Fruit fly (Drosophila melanogaster) whole organism, embryonic: ENCODE results near the gene hop.
A peak's percentile ranks its signal among the peaks of the same experiment; 100 is the strongest.

Experiments used
- Atf-2 ChIP-seq: fragments of 200-800 bp; sonication (Bioruptor generic); optimal IDR thresholded peaks from 2 replicates; lab custom pipeline; 2016; ENCODE audit warnings: missing biosample characterization, missing genetic modification characterization
- CG10321 ChIP-seq: fragments of 200-800 bp; sonication (Bioruptor generic); IDR thresholded peaks from 2 replicates; pipeline ENCODE4 v1.3.6; 2022; ENCODE audit warnings: missing biosample characterization, missing genetic modification characterization
- CG12155 ChIP-seq: fragments of 200-800 bp; sonication (Bioruptor generic); optimal IDR thresholded peaks from 3 replicates; lab custom pipeline; 2016; ENCODE audit warnings: missing biosample characterization, missing genetic modification characterization
- CG17612 ChIP-seq: fragments of 200-800 bp; sonication (Bioruptor generic); IDR thresholded peaks from 2 replicates; pipeline ENCODE4 v1.3.6; 2022; ENCODE audit warnings: missing biosample characterization, missing genetic modification characterization
- CG17912 ChIP-seq: fragments of 200-800 bp; sonication (Bioruptor generic); optimal IDR thresholded peaks from 2 replicates; lab custom pipeline; 2018; ENCODE audit warnings: missing biosample characterization, mild to moderate bottlenecking, missing genetic modification characterization
- CG18599 ChIP-seq: fragments of 200-800 bp; sonication (Bioruptor generic); optimal IDR thresholded peaks from 3 replicates; lab custom pipeline; 2017; ENCODE audit warnings: missing biosample characterization, missing genetic modification characterization, mild to moderate bottlenecking, moderate library complexity, missing genetic modification reagents
- CG2120 ChIP-seq: fragments of 200-800 bp; sonication (Bioruptor generic); optimal IDR thresholded peaks from 3 replicates; lab custom pipeline; 2016; ENCODE audit warnings: missing biosample characterization, missing genetic modification characterization
- CG2678 ChIP-seq: fragments of 200-800 bp; sonication (Bioruptor generic); optimal IDR thresholded peaks from 3 replicates; lab custom pipeline; 2019; ENCODE audit warnings: missing biosample characterization, mild to moderate bottlenecking, missing genetic modification characterization, moderate library complexity
- CG30403 ChIP-seq: fragments of 200-800 bp; sonication (Bioruptor generic); optimal IDR thresholded peaks from 3 replicates; lab custom pipeline; 2016; ENCODE audit warnings: missing biosample characterization, missing genetic modification characterization
- CG3407 ChIP-seq: fragments of 200-800 bp; sonication (Bioruptor generic); optimal IDR thresholded peaks from 2 replicates; lab custom pipeline; 2018; ENCODE audit warnings: missing biosample characterization, mild to moderate bottlenecking, missing genetic modification characterization
- CG6813 ChIP-seq: fragments of 200-800 bp; sonication (Bioruptor generic); optimal IDR thresholded peaks from 2 replicates; lab custom pipeline; 2017; ENCODE audit warnings: missing biosample characterization, missing genetic modification characterization, mild to moderate bottlenecking, moderate library complexity, missing genetic modification reagents
- CG7745 ChIP-seq: fragments of 200-800 bp; sonication (Bioruptor generic); optimal IDR thresholded peaks from 2 replicates; lab custom pipeline; 2018; ENCODE audit warnings: missing biosample characterization, mild to moderate bottlenecking, missing genetic modification characterization, moderate library complexity
- CG9876 ChIP-seq: fragments of 200-800 bp; sonication (Bioruptor generic); optimal IDR thresholded peaks from 2 replicates; lab custom pipeline; 2016; ENCODE audit warnings: missing biosample characterization, missing genetic modification characterization
- Drgx ChIP-seq: fragments of 200-800 bp; sonication (Bioruptor generic); IDR thresholded peaks from 2 replicates; pipeline ENCODE4 v1.3.6; 2022; ENCODE audit warnings: missing biosample characterization, missing genetic modification characterization
- Fer1 ChIP-seq: fragments of 200-800 bp; sonication (Bioruptor generic); optimal IDR thresholded peaks from 2 replicates; lab custom pipeline; 2017; ENCODE audit warnings: missing biosample characterization, mild to moderate bottlenecking, missing genetic modification characterization
- H15 ChIP-seq: fragments of 200-800 bp; sonication (Bioruptor generic); IDR thresholded peaks from 3 replicates; pipeline ENCODE4 v1.3.6; 2022; ENCODE audit warnings: missing biosample characterization, missing genetic modification characterization
- HmgD ChIP-seq: fragments of 200-800 bp; sonication (Bioruptor generic); optimal IDR thresholded peaks from 3 replicates; lab custom pipeline; 2016; ENCODE audit warnings: missing biosample characterization, missing genetic modification characterization
- Med ChIP-seq: fragments of 200-800 bp; sonication (Bioruptor generic); peaks from one replicate; lab custom pipeline; 2016; ENCODE audit warnings: missing biosample characterization, missing genetic modification characterization, mild to moderate bottlenecking, inconsistent platforms, moderate library complexity
- PHDP ChIP-seq: fragments of 200-800 bp; sonication (Bioruptor generic); optimal IDR thresholded peaks from 3 replicates; lab custom pipeline; 2018; ENCODE audit warnings: missing biosample characterization, mild to moderate bottlenecking, missing genetic modification characterization, moderate library complexity
- Scr ChIP-seq: fragments of 200-800 bp; sonication (Bioruptor generic); IDR thresholded peaks from 2 replicates; pipeline ENCODE4 v1.3.6; 2022; ENCODE audit warnings: missing biosample characterization, missing genetic modification characterization; ENCODE audit not compliant: partially characterized antibody
- Six4 ChIP-seq: fragments of 200-800 bp; sonication (Bioruptor generic); optimal IDR thresholded peaks from 2 replicates; lab custom pipeline; 2016; ENCODE audit warnings: missing biosample characterization, missing genetic modification characterization
- Stat92E ChIP-seq, 3 experiments: fragments of >200 bp in 2 of 3; fragments of 200-800 bp in 1 of 3; sonication (Bioruptor generic) in 1 of 3; optimal IDR thresholded peaks; 2 replicates each; lab custom pipeline; 2017 to 2019; ENCODE audit warnings: missing biosample characterization in 3 of 3, missing genetic modification characterization in 3 of 3, mild to moderate bottlenecking in 1 of 3, moderate library complexity in 1 of 3
- Vsx1 ChIP-seq: fragments of 200-800 bp; sonication (Bioruptor generic); optimal IDR thresholded peaks from 2 replicates; lab custom pipeline; 2017; ENCODE audit warnings: missing biosample characterization, mild to moderate bottlenecking, missing genetic modification characterization, missing genetic modification reagents
- amos ChIP-seq: fragments of 200-800 bp; sonication (Bioruptor generic); IDR thresholded peaks from 2 replicates; pipeline ENCODE4 v1.3.6; 2022; ENCODE audit warnings: missing biosample characterization, missing genetic modification characterization; ENCODE audit not compliant: partially characterized antibody
- bbx ChIP-seq: fragments of 200-800 bp; sonication (Bioruptor generic); IDR thresholded peaks from 2 replicates; pipeline ENCODE4 v1.3.6; 2022; ENCODE audit warnings: missing biosample characterization, missing genetic modification characterization; ENCODE audit not compliant: partially characterized antibody
- br ChIP-seq: fragments of >200 bp; optimal IDR thresholded peaks from 2 replicates; lab custom pipeline; 2017
- btn ChIP-seq: fragments of 200-800 bp; sonication (Bioruptor generic); optimal IDR thresholded peaks from 2 replicates; lab custom pipeline; 2016; ENCODE audit warnings: missing biosample characterization, missing genetic modification characterization
- cas ChIP-seq: fragments of 200-800 bp; sonication (Bioruptor generic); IDR thresholded peaks from 2 replicates; pipeline ENCODE4 v1.3.6; 2022; ENCODE audit warnings: missing biosample characterization, missing genetic modification characterization
- crp ChIP-seq, 2 experiments: fragments of 200-800 bp; sonication (Bioruptor generic); optimal IDR thresholded peaks; 2 replicates in 1 of 2; 3 replicates in 1 of 2; lab custom pipeline; 2017; ENCODE audit warnings: missing biosample characterization in 2 of 2, missing genetic modification characterization in 2 of 2, mild to moderate bottlenecking in 1 of 2, moderate library complexity in 1 of 2
- cwo ChIP-seq: fragments of 200-800 bp; sonication (Bioruptor generic); optimal IDR thresholded peaks from 3 replicates; lab custom pipeline; 2017; ENCODE audit warnings: missing biosample characterization, missing genetic modification characterization, mild to moderate bottlenecking, moderate library complexity, missing genetic modification reagents
- disco-r ChIP-seq: fragments of 200-800 bp; sonication (Bioruptor generic); optimal IDR thresholded peaks from 2 replicates; lab custom pipeline; 2016; ENCODE audit warnings: missing biosample characterization, missing genetic modification characterization
- dm ChIP-seq: fragments of 200-800 bp; sonication (Bioruptor generic); optimal IDR thresholded peaks from 3 replicates; lab custom pipeline; 2016; ENCODE audit warnings: missing biosample characterization, missing genetic modification characterization
- her ChIP-seq: fragments of 200-800 bp; sonication (Bioruptor generic); optimal IDR thresholded peaks from 2 replicates; lab custom pipeline; 2016; ENCODE audit warnings: missing biosample characterization, missing genetic modification characterization
- kay ChIP-seq: fragments of 200-800 bp; sonication (Bioruptor generic); optimal IDR thresholded peaks from 2 replicates; lab custom pipeline; 2016; ENCODE audit warnings: missing biosample characterization, missing genetic modification characterization
- lab ChIP-seq: fragments of 200-800 bp; sonication (Bioruptor generic); optimal IDR thresholded peaks from 3 replicates; lab custom pipeline; 2017; ENCODE audit warnings: missing biosample characterization, missing genetic modification characterization, mild to moderate bottlenecking, moderate library complexity, missing genetic modification reagents
- oc ChIP-seq: fragments of 200-800 bp; sonication (Bioruptor generic); optimal IDR thresholded peaks from 2 replicates; lab custom pipeline; 2018; ENCODE audit warnings: missing biosample characterization, mild to moderate bottlenecking, missing genetic modification characterization, moderate library complexity
- otp ChIP-seq: fragments of 200-800 bp; sonication (Bioruptor generic); IDR thresholded peaks from 3 replicates; pipeline ENCODE4, ENCODE4 v1.3.6; 2022; ENCODE audit warnings: missing biosample characterization, missing genetic modification characterization
- pb ChIP-seq: fragments of 200-800 bp; sonication (Bioruptor generic); optimal IDR thresholded peaks from 3 replicates; lab custom pipeline; 2016; ENCODE audit warnings: missing biosample characterization, missing genetic modification characterization
- pros ChIP-seq: fragments of 200-800 bp; sonication (Bioruptor generic); optimal IDR thresholded peaks from 3 replicates; lab custom pipeline; 2019; ENCODE audit warnings: missing biosample characterization, mild to moderate bottlenecking, missing genetic modification characterization, moderate library complexity
- repo ChIP-seq: fragments of 200-800 bp; sonication (Bioruptor generic); optimal IDR thresholded peaks from 2 replicates; lab custom pipeline; 2016; ENCODE audit warnings: missing biosample characterization, missing genetic modification characterization
- salm ChIP-seq: fragments of 200-800 bp; sonication (Bioruptor generic); optimal IDR thresholded peaks from 2 replicates; lab custom pipeline; 2018; ENCODE audit warnings: missing biosample characterization, mild to moderate bottlenecking, missing genetic modification characterization
- sens ChIP-seq: fragments of 200-800 bp; sonication (Bioruptor generic); peaks from one replicate; lab custom pipeline; 2016; ENCODE audit warnings: missing biosample characterization, missing genetic modification characterization
- vfl ChIP-seq: fragments of 200-800 bp; sonication (Bioruptor generic); optimal IDR thresholded peaks from 2 replicates; lab custom pipeline; 2016; ENCODE audit warnings: missing biosample characterization, missing genetic modification characterization
- zfh2 ChIP-seq: fragments of 200-800 bp; sonication (Bioruptor generic); optimal IDR thresholded peaks from 2 replicates; lab custom pipeline; 2016; ENCODE audit warnings: missing biosample characterization, missing genetic modification characterization

Gene hop

dm6 chrX:11379139-11379538, 11.2 kb upstream of the hop start (continued):
- TF ChIP-seq pros (GFP tag; lab: Kevin White, UChicago) (no peak), cas (GFP tag; lab: Robert Waterston, UW) (no peak), Fer1 (GFP tag; lab: Kevin White, UChicago) (peak; percentile 65), amos (GFP tag; lab: Robert Waterston, UW) (no peak), CG30403 (no peak), pb (no peak), zfh2 (GFP tag; lab: Kevin White, UChicago) (no peak), repo (GFP tag; lab: Kevin White, UChicago) (no peak), disco-r (no peak), Scr (no peak), CG2678 (peak; percentile 72), CG12155 (GFP tag; lab: Kevin White, UChicago) (no peak), CG7745 (no peak), CG9876 (GFP tag; lab: Kevin White, UChicago) (no peak), bbx (no peak), H15 (GFP tag; lab: Robert Waterston, UW) (peak; percentile 40; the same call in 1 of the 3 replicates), otp (GFP tag; lab: Robert Waterston, UW) (no peak), crp (GFP tag; optimal IDR thresholded peaks at IDR 0.05; lab: Kevin White, UChicago) (no peak), Stat92E (GFP tag; optimal IDR thresholded peaks at IDR 0.05; lab: Kevin White, UChicago) (no peak), lab (GFP tag; lab: Kevin White, UChicago) (peak; percentile 70), br (lab: Kevin White, UChicago) (no peak), Atf-2 (GFP tag; lab: Kevin White, UChicago) (no peak), CG17612 (GFP tag; lab: Robert Waterston, UW) (no peak), Drgx (GFP tag; lab: Robert Waterston, UW) (peak; percentile 23; the same call in 1 of the 2 replicates), vfl (GFP tag; lab: Kevin White, UChicago) (no peak), btn (GFP tag; lab: Kevin White, UChicago) (no peak), Six4 (GFP tag; lab: Kevin White, UChicago) (no peak), salm (no peak), CG6813 (GFP tag; lab: Kevin White, UChicago) (peak; percentile 19), CG17912 (GFP tag; lab: Kevin White, UChicago) (peak; percentile 14), oc (tag; lab: Kevin White, UChicago) (no peak), Vsx1 (no peak), CG10321 (GFP tag; lab: Robert Waterston, UW) (peak; percentile 33; the same call in 1 of the 2 replicates), HmgD (no peak)

- TF ChIP-seq repo (GFP tag; lab: Kevin White, UChicago) = no peak
- no peak for TF ChIP-seq CG3407 (GFP tag; lab: Kevin White, UChicago)
- peak; percentile 7 for TF ChIP-seq Med
- TF ChIP-seq Fer1 (GFP tag; lab: Kevin White, UChicago) = peak; percentile 27
- TF ChIP-seq CG18599 (GFP tag; lab: Kevin White, UChicago) = peak; percentile 55
- peak; percentile 12 for TF ChIP-seq cwo (GFP tag; lab: Kevin White, UChicago)
- TF ChIP-seq her (GFP tag; lab: Kevin White, UChicago) = no peak
- peak; percentile 23 for TF ChIP-seq CG2678
- peak; percentile 17 for TF ChIP-seq lab (GFP tag; lab: Kevin White, UChicago)
- TF ChIP-seq sens (GFP tag; lab: Kevin White, UChicago) = peak; percentile 1
- TF ChIP-seq kay (GFP tag; lab: Kevin White, UChicago) = no peak
- TF ChIP-seq PHDP (tag; lab: Kevin White, UChicago) = peak; percentile 13
- TF ChIP-seq dm (GFP tag; lab: Kevin White, UChicago) = no peak
- TF ChIP-seq CG2120 (GFP tag; lab: Kevin White, UChicago) = peak; percentile 22
Observed at dm6 chrX:11378388-11378787, 10.5 kb upstream of the hop start.
